Worm (Caenorhabditis elegans) whole organism, L4/young adult: ENCODE measurements around the gene T28D6.6.

Experiments
- W03F9.2 ChIP-seq: fragments of 150-350 bp; optimal IDR thresholded peaks from 2 replicates; lab custom pipeline; 2014; ENCODE audit warnings: missing biosample characterization, missing genetic modification characterization
- dao-5 ChIP-seq: sonication (generic microtip); optimal IDR thresholded peaks from 2 replicates; lab custom pipeline; 2016; ENCODE audit warnings: missing genotype, missing genetic modification characterization, moderate library complexity, missing compliant biosample characterization

DNA sequence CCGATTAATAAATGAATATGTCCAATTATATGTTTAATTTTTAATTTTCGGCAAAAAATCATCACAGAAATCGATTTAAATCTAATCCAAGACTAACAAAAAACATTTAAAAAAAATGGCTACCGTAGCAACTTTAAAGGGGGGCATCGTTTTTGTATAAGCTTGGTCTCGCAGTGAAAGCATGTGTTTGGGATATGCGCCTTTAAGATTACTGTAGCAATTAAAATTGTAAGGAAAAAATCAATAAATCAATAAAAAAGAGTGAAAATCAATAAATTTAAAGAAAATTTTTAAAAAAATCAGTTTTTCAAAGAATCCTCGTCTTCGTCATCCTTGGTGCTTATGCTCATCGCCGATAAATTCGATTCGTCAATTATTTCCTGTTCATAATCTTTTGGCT lies 1.2 kb upstream of the T28D6.6 start:
- TF ChIP-seq W03F9.2 (peak; percentile 63), dao-5 (tag; lab: Kevin White, UChicago) (no peak)
